Worm (Caenorhabditis elegans) whole organism, L3 larva: ENCODE measurements around the gene wht-2.

Experiments
- ZK546.5 ChIP-seq: sonication (generic microtip); optimal IDR thresholded peaks from 2 replicates; lab custom pipeline; 2017; ENCODE audit warnings: missing biosample characterization, missing genetic modification characterization
- aly-2 ChIP-seq: fragments of 150-350 bp; optimal IDR thresholded peaks from 2 replicates; lab custom pipeline; 2014; ENCODE audit warnings: missing biosample characterization, missing genetic modification characterization
- ama-1 ChIP-seq: fragments of 150-350 bp; optimal IDR thresholded peaks from 2 replicates; lab custom pipeline; 2018
- egl-27 ChIP-seq: sonication (generic microtip); optimal IDR thresholded peaks from 4 replicates; lab custom pipeline; 2017; ENCODE audit warnings: missing biosample characterization, missing genetic modification reagents, missing genetic modification characterization
- lin-39 ChIP-seq: fragments of 150-350 bp; optimal IDR thresholded peaks from 2 replicates; lab custom pipeline; 2018; ENCODE audit warnings: missing biosample characterization, missing genetic modification reagents, missing genetic modification characterization
- nhr-25 ChIP-seq: sonication (generic microtip); optimal IDR thresholded peaks from 2 replicates; lab custom pipeline; 2017; ENCODE audit warnings: missing biosample characterization, missing genetic modification characterization
- nhr-77 ChIP-seq: fragments of 150-350 bp; optimal IDR thresholded peaks from 2 replicates; lab custom pipeline; 2014; ENCODE audit warnings: missing biosample characterization, missing genetic modification characterization
- pha-4 ChIP-seq: fragments of 150-350 bp; optimal IDR thresholded peaks from 2 replicates; lab custom pipeline; 2014; ENCODE audit warnings: missing biosample characterization, missing genetic modification reagents, missing genetic modification characterization
- pqm-1 ChIP-seq: fragments of 150-350 bp; optimal IDR thresholded peaks from 2 replicates; lab custom pipeline; 2017; ENCODE audit warnings: missing biosample characterization, missing genetic modification characterization, inconsistent platforms
- skn-1 ChIP-seq: fragments of 150-350 bp; optimal IDR thresholded peaks from 2 replicates; lab custom pipeline; 2014; ENCODE audit warnings: missing biosample characterization, missing genetic modification characterization
- tbx-2 ChIP-seq: sonication (generic microtip); optimal IDR thresholded peaks from 2 replicates; lab custom pipeline; 2016; ENCODE audit warnings: mild to moderate bottlenecking, missing genetic modification characterization, missing compliant biosample characterization
- unc-39 ChIP-seq: sonication (generic microtip); optimal IDR thresholded peaks from 4 replicates; lab custom pipeline; 2017; ENCODE audit warnings: missing biosample characterization, missing genetic modification characterization

- TF ChIP-seq nhr-77 (tag; lab: Kevin White, UChicago), result no peak
- TF ChIP-seq pha-4 (tag; lab: Kevin White, UChicago), result no peak
- TF ChIP-seq egl-27, result no peak
- no peak for TF ChIP-seq pqm-1
- no peak for TF ChIP-seq tbx-2
- no peak for TF ChIP-seq ama-1
- TF ChIP-seq nhr-25 (tag; lab: Kevin White, UChicago), result no peak
- TF ChIP-seq ZK546.5 (tag; lab: Kevin White, UChicago), result no peak
- TF ChIP-seq unc-39, result no peak
- no peak for TF ChIP-seq lin-39 (tag; lab: Kevin White, UChicago)
- no peak for TF ChIP-seq skn-1 (tag; lab: Kevin White, UChicago)
- TF ChIP-seq aly-2 (tag; lab: Kevin White, UChicago), result no peak
Observed at ce11 chrIV:11424830-11425229, 45.4 kb upstream of the wht-2 start, which contains the start of gene F22B3.8.
